Worm (Caenorhabditis elegans): ENCODE results near the gene F17C11.6.

DNA sequence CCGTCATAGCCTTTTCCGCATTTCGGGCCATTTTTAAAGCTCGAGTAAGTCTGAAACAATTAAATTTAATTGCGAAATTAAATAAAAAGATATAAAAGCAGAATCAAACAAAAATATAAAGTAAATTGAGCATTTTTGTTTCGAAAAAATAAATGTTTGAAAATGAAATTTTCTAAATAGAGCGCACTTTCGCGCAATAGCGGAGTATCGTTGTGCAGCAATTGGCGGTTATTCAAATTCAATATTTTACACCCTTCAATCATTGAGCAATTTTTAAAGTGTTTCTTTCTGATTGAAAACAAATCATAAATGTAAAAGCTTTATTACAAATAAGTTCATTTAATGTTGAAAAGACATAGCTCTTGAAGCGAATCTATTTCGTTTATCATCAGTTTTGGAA is 45.7 kb downstream of the F17C11.6 start, which contains the start of gene isy-1:
- TF ChIP-seq nhr-237 (tag; optimal IDR thresholded peaks at IDR 0.05), result no peak
- TF ChIP-seq ZK546.5 (tag; optimal IDR thresholded peaks at IDR 0.05), result no peak
- no peak for TF ChIP-seq lin-39 (tag; optimal IDR thresholded peaks at IDR 0.05)
- no peak for TF ChIP-seq zag-1 (tag; optimal IDR thresholded peaks at IDR 0.05)

All from whole organism, L4 larva.